Worm (Caenorhabditis elegans) whole organism, mixed stage, embryonic: ENCODE results near the gene C33D9.6.

Source experiments
- M03D4.4 ChIP-seq: sonication (generic microtip); optimal IDR thresholded peaks from 2 replicates; lab custom pipeline; 2017; ENCODE audit warnings: mild to moderate bottlenecking, missing genetic modification characterization, missing compliant biosample characterization
- bed-3 ChIP-seq: fragments of 200-800 bp; sonication (Bioruptor generic); optimal IDR thresholded peaks from 3 replicates; lab custom pipeline; 2018; ENCODE audit warnings: mild to moderate bottlenecking, missing genetic modification characterization, moderate library complexity, missing compliant biosample characterization
- blmp-1 ChIP-seq: fragments of 150-350 bp; optimal IDR thresholded peaks from 2 replicates; lab custom pipeline; 2014; ENCODE audit warnings: missing biosample characterization, missing genetic modification characterization
- ceh-39 ChIP-seq: fragments of 150-350 bp; optimal IDR thresholded peaks from 2 replicates; lab custom pipeline; 2014; ENCODE audit warnings: missing biosample characterization, missing genetic modification characterization
- ceh-43 ChIP-seq: fragments of 200-800 bp; sonication (Bioruptor generic); optimal IDR thresholded peaks from 2 replicates; lab custom pipeline; 2018; ENCODE audit warnings: mild to moderate bottlenecking, missing genetic modification characterization, moderate library complexity, missing compliant biosample characterization
- ceh-83 ChIP-seq: fragments of 200-800 bp; sonication (Bioruptor generic); optimal IDR thresholded peaks from 2 replicates; lab custom pipeline; 2018; ENCODE audit warnings: mild to moderate bottlenecking, missing genetic modification characterization, missing compliant biosample characterization
- ces-1 ChIP-seq: fragments of 150-350 bp; optimal IDR thresholded peaks from 2 replicates; lab custom pipeline; 2014; ENCODE audit warnings: missing biosample characterization, missing genetic modification reagents, missing genetic modification characterization
- cnd-1 ChIP-seq: fragments of 200-800 bp; sonication (Bioruptor generic); optimal IDR thresholded peaks from 2 replicates; lab custom pipeline; 2018; ENCODE audit warnings: mild to moderate bottlenecking, missing genetic modification characterization, missing compliant biosample characterization
- elt-1 ChIP-seq: sonication (generic microtip); optimal IDR thresholded peaks from 2 replicates; lab custom pipeline; 2017; ENCODE audit warnings: missing genetic modification characterization, mild to moderate bottlenecking, missing compliant biosample characterization, antibody characterized with exemption, moderate library complexity, borderline replicate concordance; ENCODE audit not compliant: insufficient read depth
- elt-3 ChIP-seq: fragments of 150-350 bp; optimal IDR thresholded peaks from 2 replicates; lab custom pipeline; 2014; ENCODE audit warnings: missing biosample characterization, missing genetic modification characterization
- flh-1 ChIP-seq: fragments of 200-800 bp; sonication (Bioruptor generic); optimal IDR thresholded peaks from 2 replicates; lab custom pipeline; 2018; ENCODE audit warnings: mild to moderate bottlenecking, missing genetic modification characterization, moderate library complexity, missing compliant biosample characterization
- ham-2 ChIP-seq: fragments of 200-800 bp; sonication (Bioruptor generic); optimal IDR thresholded peaks from 2 replicates; lab custom pipeline; 2018; ENCODE audit warnings: mild to moderate bottlenecking, missing genetic modification characterization, missing compliant biosample characterization
- hlh-1 ChIP-seq: fragments of 150-350 bp; optimal IDR thresholded peaks from 2 replicates; lab custom pipeline; 2014; ENCODE audit warnings: missing biosample characterization, missing genetic modification reagents, missing genetic modification characterization
- lin-13 ChIP-seq: fragments of 150-350 bp; optimal IDR thresholded peaks from 2 replicates; lab custom pipeline; 2014; ENCODE audit warnings: missing biosample characterization, missing genetic modification characterization
- lin-32 ChIP-seq: fragments of 200-800 bp; sonication (Bioruptor generic); optimal IDR thresholded peaks from 2 replicates; lab custom pipeline; 2018; ENCODE audit warnings: mild to moderate bottlenecking, missing genetic modification characterization, missing compliant biosample characterization
- lsy-2 ChIP-seq: fragments of 150-350 bp; optimal IDR thresholded peaks from 2 replicates; lab custom pipeline; 2014; ENCODE audit warnings: missing biosample characterization, missing genetic modification characterization
- mab-5 ChIP-seq: fragments of 150-350 bp; optimal IDR thresholded peaks from 2 replicates; lab custom pipeline; 2014; ENCODE audit warnings: missing biosample characterization, missing genetic modification characterization
- mep-1 ChIP-seq: fragments of 150-350 bp; optimal IDR thresholded peaks from 2 replicates; lab custom pipeline; 2017; ENCODE audit warnings: missing biosample characterization, missing genetic modification reagents, missing genetic modification characterization, inconsistent platforms
- mls-2 ChIP-seq: sonication (generic microtip); optimal IDR thresholded peaks from 2 replicates; lab custom pipeline; 2016; ENCODE audit warnings: mild to moderate bottlenecking, missing genetic modification characterization, moderate library complexity, missing compliant biosample characterization
- nhr-12 ChIP-seq: fragments of 150-350 bp; optimal IDR thresholded peaks from 2 replicates; lab custom pipeline; 2014; ENCODE audit warnings: missing biosample characterization, missing genetic modification characterization
- nhr-2 ChIP-seq: fragments of 150-350 bp; optimal IDR thresholded peaks from 2 replicates; lab custom pipeline; 2014; ENCODE audit warnings: missing biosample characterization, missing genetic modification characterization
- nhr-237 ChIP-seq: fragments of 150-350 bp; optimal IDR thresholded peaks from 2 replicates; lab custom pipeline; 2014; ENCODE audit warnings: missing biosample characterization, missing genetic modification characterization
- nhr-76 ChIP-seq: sonication (generic microtip); optimal IDR thresholded peaks from 2 replicates; lab custom pipeline; 2017; ENCODE audit warnings: missing biosample characterization, missing genetic modification characterization
- pha-4 ChIP-seq: fragments of 150-350 bp; optimal IDR thresholded peaks from 2 replicates; lab custom pipeline; 2018; ENCODE audit warnings: missing biosample characterization, missing genetic modification reagents, missing genetic modification characterization
- sem-2 ChIP-seq: fragments of 200-800 bp; sonication (Bioruptor generic); optimal IDR thresholded peaks from 2 replicates; lab custom pipeline; 2018; ENCODE audit warnings: mild to moderate bottlenecking, missing genetic modification characterization, missing compliant biosample characterization
- snpc-4 ChIP-seq: fragments of 150-350 bp; optimal IDR thresholded peaks from 2 replicates; lab custom pipeline; 2014; ENCODE audit warnings: missing biosample characterization, missing genetic modification characterization
- tbx-8 ChIP-seq: fragments of 200-800 bp; sonication (Bioruptor generic); optimal IDR thresholded peaks from 2 replicates; lab custom pipeline; 2018; ENCODE audit warnings: mild to moderate bottlenecking, missing genetic modification characterization, moderate library complexity, missing compliant biosample characterization
- unc-120 ChIP-seq: sonication (generic microtip); optimal IDR thresholded peaks from 2 replicates; lab custom pipeline; 2017; ENCODE audit warnings: missing genetic modification characterization, missing compliant biosample characterization; ENCODE audit not compliant: poor library complexity, severe bottlenecking
- unc-62 ChIP-seq: fragments of 150-350 bp; optimal IDR thresholded peaks from 2 replicates; lab custom pipeline; 2014; ENCODE audit warnings: missing biosample characterization, missing genetic modification reagents, missing genetic modification characterization
- ztf-11 ChIP-seq: fragments of 150-350 bp; optimal IDR thresholded peaks from 2 replicates; lab custom pipeline; 2014; ENCODE audit warnings: missing biosample characterization, missing genetic modification characterization

Gene C33D9.6

ce11 chrIV:8758620-8759019 is 19.3 kb downstream of the C33D9.6 start:
- TF ChIP-seq bed-3 (GFP tag; lab: Kevin White, UChicago) = no peak
- peak; percentile 28 for TF ChIP-seq ces-1 (GFP tag; lab: Kevin White, UChicago)

ce11 chrIV:8757729-8758128 is 20.2 kb downstream of the C33D9.6 start:
- no peak for TF ChIP-seq nhr-237 (tag; lab: Kevin White, UChicago)
- no peak for TF ChIP-seq elt-3 (tag; lab: Kevin White, UChicago)
- TF ChIP-seq cnd-1 (tag; lab: Kevin White, UChicago) = no peak
- no peak for TF ChIP-seq lin-13 (tag; lab: Kevin White, UChicago)
- TF ChIP-seq hlh-1 (tag; lab: Kevin White, UChicago) = peak; percentile 55
- TF ChIP-seq ces-1 (GFP tag; lab: Kevin White, UChicago) = peak; percentile 2
- TF ChIP-seq ceh-83 (GFP tag; lab: Kevin White, UChicago) = no peak
- no peak for TF ChIP-seq blmp-1 (tag; lab: Kevin White, UChicago)
- TF ChIP-seq mep-1 (tag; lab: Kevin White, UChicago) = no peak
- TF ChIP-seq nhr-12 (tag; lab: Kevin White, UChicago) = no peak
- no peak for TF ChIP-seq ceh-39 (tag; lab: Kevin White, UChicago)
- TF ChIP-seq lsy-2 = no peak
- peak; percentile 54 for TF ChIP-seq unc-120
- TF ChIP-seq nhr-2 = no peak
- TF ChIP-seq, all 35 proteins: peak for 3

ce11 chrIV:8754727-8755126 is 23.2 kb downstream of the C33D9.6 start, which contains the start of gene elli-1:
TSS of gene elli-1 (minus strand) at chrIV:8754827.
- TF ChIP-seq hlh-1 (tag; lab: Kevin White, UChicago) = no peak
- no peak for TF ChIP-seq lin-32
- no peak for TF ChIP-seq lin-13 (tag; lab: Kevin White, UChicago)
- TF ChIP-seq M03D4.4 (tag; lab: Kevin White, UChicago) = no peak
- no peak for TF ChIP-seq nhr-76 (tag; lab: Kevin White, UChicago)
- TF ChIP-seq elt-3 (tag; lab: Kevin White, UChicago) = no peak
- TF ChIP-seq ham-2 (GFP tag; lab: Kevin White, UChicago) = no peak
- TF ChIP-seq unc-62 (GFP tag; lab: Kevin White, UChicago) = no peak
- TF ChIP-seq ces-1 (GFP tag; lab: Kevin White, UChicago) = no peak
- no peak for TF ChIP-seq nhr-237 (tag; lab: Kevin White, UChicago)
- no peak for TF ChIP-seq unc-120
- TF ChIP-seq sem-2 (GFP tag; lab: Kevin White, UChicago) = no peak
- TF ChIP-seq mep-1 (tag; lab: Kevin White, UChicago) = no peak
- TF ChIP-seq flh-1 = no peak
- TF ChIP-seq mls-2 (tag; lab: Kevin White, UChicago) = no peak
- TF ChIP-seq pha-4 (tag; lab: Kevin White, UChicago) = no peak
- no peak for TF ChIP-seq ztf-11 (tag; lab: Kevin White, UChicago)
- TF ChIP-seq tbx-8 (GFP tag; lab: Kevin White, UChicago) = no peak
- TF ChIP-seq, all 35 proteins: peak for 0

- TF ChIP-seq unc-62 (GFP tag; lab: Kevin White, UChicago) (no peak), ceh-83 (GFP tag; lab: Kevin White, UChicago) (peak; percentile 10)
Measured at ce11 chrIV:8754146-8754545, 23.8 kb downstream of the C33D9.6 start.

- TF ChIP-seq elt-1 (tag; lab: Kevin White, UChicago) = no peak
- no peak for TF ChIP-seq hlh-1 (tag; lab: Kevin White, UChicago)
Measured at ce11 chrIV:8752492-8752891, 25.5 kb downstream of the C33D9.6 start.

ce11 chrIV:8748967-8749366 is 29.0 kb downstream of the C33D9.6 start:
- TF ChIP-seq flh-1 (no peak), bed-3 (GFP tag; lab: Kevin White, UChicago) (no peak), hlh-1 (tag; lab: Kevin White, UChicago) (no peak), tbx-8 (GFP tag; lab: Kevin White, UChicago) (no peak), unc-120 (no peak), mab-5 (tag; lab: Kevin White, UChicago) (no peak), blmp-1 (tag; lab: Kevin White, UChicago) (no peak), ceh-43 (GFP tag; lab: Kevin White, UChicago) (no peak), ceh-83 (GFP tag; lab: Kevin White, UChicago) (no peak), elt-3 (tag; lab: Kevin White, UChicago) (no peak), ceh-39 (tag; lab: Kevin White, UChicago) (no peak), sem-2 (GFP tag; lab: Kevin White, UChicago) (no peak), snpc-4 (no peak)
